Worm (Caenorhabditis elegans): ENCODE measurements around the gene obr-3.
"Not testable (repeated sequence)": the region's sequence is repeated elsewhere in the genome, so short reads cannot be mapped to it uniquely, and the experiment has no call there.

ce11 chrX:13795329-13795728 is 14.3 kb downstream of the obr-3 start:
- TF ChIP-seq hrde-1 (tag; optimal IDR thresholded peaks at IDR 0.05; ENCODE audit: borderline replicate concordance); unc-130 (GFP tag; optimal IDR thresholded peaks at IDR 0.05); F37B4.10 (GFP tag; IDR thresholded peaks at IDR 0.05): not testable (repeated sequence)
